Fruit fly (Drosophila melanogaster) whole organism, embryonic: Measurements from ENCODE around the gene frm.

Experiments used
- Bdp1 ChIP-seq: fragments of 200-800 bp; sonication (Bioruptor generic); optimal IDR thresholded peaks from 3 replicates; lab custom pipeline; 2016; ENCODE audit warnings: missing biosample characterization, missing genetic modification characterization
- Bgb ChIP-seq: fragments of 200-800 bp; sonication (Bioruptor generic); IDR thresholded peaks from 2 replicates; pipeline ENCODE4 v1.3.6; 2022; ENCODE audit warnings: missing biosample characterization, missing genetic modification characterization; ENCODE audit not compliant: partially characterized antibody
- C15 ChIP-seq: fragments of 200-800 bp; sonication (Bioruptor generic); IDR thresholded peaks from 3 replicates; pipeline ENCODE4 v1.3.6; 2022; ENCODE audit warnings: missing biosample characterization, missing genetic modification characterization
- CG10267 ChIP-seq: fragments of 200-800 bp; sonication (Bioruptor generic); optimal IDR thresholded peaks from 2 replicates; lab custom pipeline; 2018; ENCODE audit warnings: missing biosample characterization, mild to moderate bottlenecking, missing genetic modification characterization, moderate library complexity
- CG10274 ChIP-seq: fragments of 200-800 bp; sonication (Bioruptor generic); optimal IDR thresholded peaks from 3 replicates; lab custom pipeline; 2017; ENCODE audit warnings: missing biosample characterization, mild to moderate bottlenecking, missing genetic modification characterization
- CG12744 ChIP-seq: fragments of 200-800 bp; sonication (Bioruptor generic); optimal IDR thresholded peaks from 2 replicates; lab custom pipeline; 2016; ENCODE audit warnings: missing biosample characterization, missing genetic modification characterization
- CG14667 ChIP-seq: fragments of 200-800 bp; sonication (Bioruptor generic); IDR thresholded peaks from 2 replicates; pipeline ENCODE4 v1.3.6; 2022; ENCODE audit warnings: missing biosample characterization, missing genetic modification characterization
- CG15073 ChIP-seq: fragments of 200-800 bp; sonication (Bioruptor generic); optimal IDR thresholded peaks from 2 replicates; lab custom pipeline; 2016; ENCODE audit warnings: missing biosample characterization, missing genetic modification characterization
- CG16815 ChIP-seq: fragments of 200-800 bp; sonication (Bioruptor generic); optimal IDR thresholded peaks from 3 replicates; lab custom pipeline; 2017; ENCODE audit warnings: missing biosample characterization, mild to moderate bottlenecking, missing genetic modification characterization
- CG17568 ChIP-seq: fragments of 200-800 bp; sonication (Bioruptor generic); optimal IDR thresholded peaks from 2 replicates; lab custom pipeline; 2018; ENCODE audit warnings: missing biosample characterization, mild to moderate bottlenecking, missing genetic modification characterization, moderate library complexity
- CG2129 ChIP-seq: fragments of 200-800 bp; sonication (Bioruptor generic); IDR thresholded peaks from 2 replicates; pipeline ENCODE4 v1.3.6; 2022; ENCODE audit warnings: missing biosample characterization, missing genetic modification characterization; ENCODE audit not compliant: partially characterized antibody
- CG2712 ChIP-seq: fragments of 200-800 bp; optimal IDR thresholded peaks from 3 replicates; lab custom pipeline; 2019; ENCODE audit warnings: missing biosample characterization, mild to moderate bottlenecking, missing genetic modification characterization, moderate library complexity
- CG30020 ChIP-seq: fragments of 200-800 bp; optimal IDR thresholded peaks from 2 replicates; lab custom pipeline; 2019; ENCODE audit warnings: missing biosample characterization, mild to moderate bottlenecking, missing genetic modification characterization, moderate library complexity
- CG3065 ChIP-seq: fragments of 200-800 bp; sonication (Bioruptor generic); optimal IDR thresholded peaks from 2 replicates; lab custom pipeline; 2016; ENCODE audit warnings: missing biosample characterization, missing genetic modification characterization
- CG31441 ChIP-seq: fragments of 200-800 bp; sonication (Bioruptor generic); IDR thresholded peaks from 2 replicates; pipeline ENCODE4 v1.3.6; 2022; ENCODE audit warnings: missing biosample characterization, missing genetic modification characterization
- CG3726 ChIP-seq: fragments of 200-800 bp; sonication (Bioruptor generic); IDR thresholded peaks from 3 replicates; pipeline ENCODE4, ENCODE4 v1.3.6; 2022; ENCODE audit warnings: missing biosample characterization, missing genetic modification characterization
- CG4854 ChIP-seq: fragments of 200-800 bp; sonication (Bioruptor generic); optimal IDR thresholded peaks from 2 replicates; lab custom pipeline; 2016; ENCODE audit warnings: missing biosample characterization, missing genetic modification characterization, inconsistent platforms
- CG5245 ChIP-seq: fragments of 200-800 bp; sonication (Bioruptor generic); optimal IDR thresholded peaks from 3 replicates; lab custom pipeline; 2016; ENCODE audit warnings: missing biosample characterization, missing genetic modification characterization
- CG5953 ChIP-seq: fragments of 200-800 bp; sonication (Bioruptor generic); IDR thresholded peaks from 2 replicates; pipeline ENCODE4 v1.3.6; 2022; ENCODE audit warnings: missing biosample characterization, missing genetic modification characterization
- CG6254 ChIP-seq: fragments of 200-800 bp; sonication (Bioruptor generic); optimal IDR thresholded peaks from 3 replicates; lab custom pipeline; 2017; ENCODE audit warnings: mild to moderate bottlenecking, missing biosample characterization, missing genetic modification reagents, missing genetic modification characterization
- CG6272 ChIP-seq: fragments of 200-800 bp; sonication (Bioruptor generic); IDR thresholded peaks from 2 replicates; pipeline ENCODE4 v1.3.6; 2022; ENCODE audit warnings: missing biosample characterization, missing genetic modification characterization
- CG6854 ChIP-seq: fragments of 200-800 bp; sonication (Bioruptor generic); optimal IDR thresholded peaks from 3 replicates; lab custom pipeline; 2017; ENCODE audit warnings: missing biosample characterization, mild to moderate bottlenecking, missing genetic modification characterization
- CG7271 ChIP-seq: fragments of 200-800 bp; sonication (Bioruptor generic); optimal IDR thresholded peaks from 2 replicates; lab custom pipeline; 2018; ENCODE audit warnings: missing biosample characterization, mild to moderate bottlenecking, missing genetic modification characterization, moderate library complexity
- CG7357 ChIP-seq: fragments of 200-800 bp; sonication (Bioruptor generic); IDR thresholded peaks from 3 replicates; pipeline ENCODE4 v1.3.6; 2022; ENCODE audit warnings: missing biosample characterization, missing genetic modification characterization
- CG7786 ChIP-seq: fragments of 200-800 bp; sonication (Bioruptor generic); optimal IDR thresholded peaks from 2 replicates; lab custom pipeline; 2016; ENCODE audit warnings: missing biosample characterization, missing genetic modification characterization
- CG8944 ChIP-seq: fragments of 200-800 bp; sonication (Bioruptor generic); optimal IDR thresholded peaks from 3 replicates; lab custom pipeline; 2016; ENCODE audit warnings: missing biosample characterization, missing genetic modification characterization
- CG9215 ChIP-seq: fragments of 200-800 bp; sonication (Bioruptor generic); IDR thresholded peaks from 2 replicates; pipeline ENCODE4 v1.3.6; 2022; ENCODE audit warnings: missing biosample characterization, missing genetic modification characterization
- CG9727 ChIP-seq: fragments of 200-800 bp; sonication (Bioruptor generic); optimal IDR thresholded peaks from 3 replicates; lab custom pipeline; 2017; ENCODE audit warnings: missing biosample characterization, mild to moderate bottlenecking, missing genetic modification characterization
- Dref ChIP-seq: fragments of 200-800 bp; sonication (Bioruptor generic); IDR thresholded peaks from 2 replicates; pipeline ENCODE4 v1.3.6; 2022; ENCODE audit warnings: missing biosample characterization, missing genetic modification characterization
- HLH54F ChIP-seq: fragments of 200-800 bp; sonication (Bioruptor generic); optimal IDR thresholded peaks from 3 replicates; lab custom pipeline; 2016; ENCODE audit warnings: missing biosample characterization, missing genetic modification characterization
- HmgD ChIP-seq: fragments of 200-800 bp; sonication (Bioruptor generic); optimal IDR thresholded peaks from 3 replicates; lab custom pipeline; 2016; ENCODE audit warnings: missing biosample characterization, missing genetic modification characterization
- Jarid2 ChIP-seq: fragments of 200-800 bp; sonication (Bioruptor generic); optimal IDR thresholded peaks from 3 replicates; lab custom pipeline; 2017; ENCODE audit warnings: mild to moderate bottlenecking, missing biosample characterization, missing genetic modification reagents, missing genetic modification characterization
- MBD-R2 ChIP-seq: fragments of 200-800 bp; sonication (Bioruptor generic); IDR thresholded peaks from 2 replicates; pipeline ENCODE4 v1.3.6; 2022; ENCODE audit warnings: missing biosample characterization, missing genetic modification characterization
- NC2α ChIP-seq: fragments of 200-800 bp; sonication (Bioruptor generic); optimal IDR thresholded peaks from 2 replicates; lab custom pipeline; 2016; ENCODE audit warnings: missing biosample characterization, missing genetic modification characterization
- NfI ChIP-seq: fragments of 200-800 bp; sonication (Bioruptor generic); optimal IDR thresholded peaks from 3 replicates; lab custom pipeline; 2018; ENCODE audit warnings: missing biosample characterization, mild to moderate bottlenecking, missing genetic modification characterization, moderate library complexity
- Rfx ChIP-seq: fragments of 200-800 bp; sonication (Bioruptor generic); IDR thresholded peaks from 2 replicates; pipeline ENCODE4 v1.3.6; 2022; ENCODE audit warnings: missing biosample characterization, missing genetic modification characterization
- TFAM ChIP-seq: fragments of 200-800 bp; sonication (Bioruptor generic); optimal IDR thresholded peaks from 2 replicates; lab custom pipeline; 2017; ENCODE audit warnings: missing biosample characterization, missing genetic modification characterization, inconsistent platforms
- Usf ChIP-seq: fragments of 200-800 bp; sonication (Bioruptor generic); optimal IDR thresholded peaks from 2 replicates; lab custom pipeline; 2017; ENCODE audit warnings: missing genotype, missing biosample characterization, missing genetic modification characterization
- ash1 ChIP-seq: fragments of 200-800 bp; sonication (Bioruptor generic); optimal IDR thresholded peaks from 2 replicates; lab custom pipeline; 2018; ENCODE audit warnings: missing biosample characterization, mild to moderate bottlenecking, missing genetic modification characterization
- bigmax ChIP-seq: fragments of 200-800 bp; sonication (Bioruptor generic); optimal IDR thresholded peaks from 2 replicates; lab custom pipeline; 2018; ENCODE audit warnings: missing biosample characterization, mild to moderate bottlenecking, missing genetic modification characterization
- cad ChIP-seq: fragments of >200 bp; optimal IDR thresholded peaks from 2 replicates; lab custom pipeline; 2017; ENCODE audit warnings: missing biosample characterization, missing genetic modification characterization
- cato ChIP-seq: fragments of 200-800 bp; sonication (Bioruptor generic); optimal IDR thresholded peaks from 2 replicates; lab custom pipeline; 2016; ENCODE audit warnings: missing biosample characterization, missing genetic modification characterization, borderline replicate concordance
- dm ChIP-seq: fragments of 200-800 bp; sonication (Bioruptor generic); optimal IDR thresholded peaks from 3 replicates; lab custom pipeline; 2016; ENCODE audit warnings: missing biosample characterization, missing genetic modification characterization
- dmrt11E ChIP-seq: fragments of 200-800 bp; sonication (Bioruptor generic); optimal IDR thresholded peaks from 3 replicates; lab custom pipeline; 2018; ENCODE audit warnings: missing biosample characterization, mild to moderate bottlenecking, missing genetic modification characterization, moderate library complexity
- eve ChIP-seq, 2 experiments: fragments of >200 bp; optimal IDR thresholded peaks; 2 replicates each; lab custom pipeline; 2017; ENCODE audit warnings: missing biosample characterization in 2 of 2, missing genetic modification characterization in 2 of 2
- fd96Cb ChIP-seq: fragments of 200-800 bp; sonication (Bioruptor generic); optimal IDR thresholded peaks from 2 replicates; lab custom pipeline; 2018; ENCODE audit warnings: missing biosample characterization, mild to moderate bottlenecking, missing genetic modification characterization, moderate library complexity
- grn ChIP-seq: fragments of 200-800 bp; sonication (Bioruptor generic); optimal IDR thresholded peaks from 3 replicates; lab custom pipeline; 2017; ENCODE audit warnings: missing biosample characterization, missing genetic modification characterization
- sc ChIP-seq, 3 experiments: fragments of >200 bp in 2 of 3; fragments of 200-800 bp in 1 of 3; sonication (Bioruptor generic) in 1 of 3; optimal IDR thresholded peaks; 2 replicates in 2 of 3; 3 replicates in 1 of 3; lab custom pipeline; 2017; ENCODE audit warnings: mild to moderate bottlenecking in 1 of 3, missing biosample characterization in 1 of 3, missing genetic modification characterization in 1 of 3, missing genetic modification reagents in 1 of 3
- sob ChIP-seq: fragments of 200-800 bp; sonication (Bioruptor generic); IDR thresholded peaks from 2 replicates; pipeline ENCODE4 v1.3.6; 2022; ENCODE audit warnings: missing biosample characterization, missing genetic modification characterization
- trh ChIP-seq: fragments of 200-800 bp; sonication (Bioruptor generic); optimal IDR thresholded peaks from 2 replicates; lab custom pipeline; 2016; ENCODE audit warnings: missing biosample characterization, missing genetic modification characterization
- ttk ChIP-seq: fragments of 200-800 bp; sonication (Bioruptor generic); IDR thresholded peaks from 2 replicates; pipeline ENCODE4 v2.1.2; 2022; ENCODE audit warnings: missing biosample characterization, missing genetic modification characterization

frm gene

DNA sequence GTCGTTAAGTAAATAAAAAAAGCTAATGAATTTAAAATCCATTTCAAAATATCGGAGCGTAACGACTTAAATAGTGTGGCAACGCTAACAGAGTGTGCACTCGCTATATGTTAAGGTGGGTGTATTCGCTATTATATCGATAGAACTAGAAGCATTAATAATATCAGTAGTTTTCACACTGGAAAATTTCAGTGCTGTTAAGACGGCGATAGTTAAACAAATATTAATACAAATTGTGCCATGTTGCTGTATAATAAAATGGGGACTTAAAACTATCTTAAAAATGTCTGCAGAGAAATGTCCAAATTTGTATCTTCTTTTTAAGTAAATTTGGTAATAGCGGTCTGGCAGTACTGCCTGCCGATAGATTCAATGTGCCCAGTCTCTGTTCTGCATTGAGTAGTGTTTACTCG is 32.3 kb upstream of the frm start (continued):
- peak; percentile 86 for TF ChIP-seq CG2712 (tag; lab: Kevin White, UChicago)
- peak; percentile 81 for TF ChIP-seq dmrt11E (tag; lab: Kevin White, UChicago)
- no peak for TF ChIP-seq CG10274
- TF ChIP-seq Jarid2 (GFP tag; lab: Kevin White, UChicago), result peak; percentile 37
- no peak for TF ChIP-seq bigmax
- TF ChIP-seq CG4854 (GFP tag; lab: Kevin White, UChicago), result no peak
- peak; percentile 87 for TF ChIP-seq HmgD
- TF ChIP-seq CG30020, result no peak
- TF ChIP-seq TFAM (GFP tag; lab: Kevin White, UChicago), result no peak
- peak; percentile 84 for TF ChIP-seq CG2129
- peak; percentile 51 for TF ChIP-seq trh (GFP tag; lab: Kevin White, UChicago)
- peak; percentile 95 for TF ChIP-seq CG7357 (GFP tag; lab: Robert Waterston, UW)
- TF ChIP-seq CG5953, result peak; percentile 85
- peak; percentile 96 for TF ChIP-seq Rfx (GFP tag; lab: Robert Waterston, UW)
- no peak for TF ChIP-seq sc (optimal IDR thresholded peaks at IDR 0.05; lab: Kevin White, UChicago)
- no peak for TF ChIP-seq sc (GFP tag; optimal IDR thresholded peaks at IDR 0.05; lab: Kevin White, UChicago)
- TF ChIP-seq NC2α, result peak; percentile 53
- no peak for TF ChIP-seq CG17568 (GFP tag; lab: Kevin White, UChicago)
- TF ChIP-seq sob, result peak; percentile 91
- TF ChIP-seq CG6854 (GFP tag; lab: Kevin White, UChicago), result no peak
- peak; percentile 79 for TF ChIP-seq Bdp1
- peak; percentile 94 for TF ChIP-seq CG6272 (GFP tag; lab: Robert Waterston, UW)
- peak; percentile 69 for TF ChIP-seq CG7271 (tag; lab: Kevin White, UChicago)
- TF ChIP-seq CG3065 (GFP tag; lab: Kevin White, UChicago), result peak; percentile 77
- TF ChIP-seq CG15073 (GFP tag; lab: Kevin White, UChicago), result no peak
- TF ChIP-seq CG14667 (GFP tag; lab: Robert Waterston, UW), result peak; percentile 91
- TF ChIP-seq CG7786 (GFP tag; lab: Kevin White, UChicago), result peak; percentile 86
- peak; percentile 82 for TF ChIP-seq fd96Cb
- no peak for TF ChIP-seq cad (GFP tag; lab: Kevin White, UChicago)
- TF ChIP-seq eve (GFP tag; optimal IDR thresholded peaks at IDR 0.05; lab: Kevin White, UChicago), result no peak
- TF ChIP-seq C15 (GFP tag; lab: Robert Waterston, UW), result peak; percentile 74; the same call in 2 of the 3 replicates
- peak; percentile 91 for TF ChIP-seq MBD-R2
- TF ChIP-seq CG10267 (tag; lab: Kevin White, UChicago), result peak; percentile 90
- TF ChIP-seq ash1, result peak; percentile 51
- peak; percentile 90 for TF ChIP-seq CG9215
- TF ChIP-seq CG16815, result peak; percentile 79
- TF ChIP-seq CG9727 (GFP tag; lab: Kevin White, UChicago), result peak; percentile 78
- TF ChIP-seq CG6254 (GFP tag; lab: Kevin White, UChicago), result peak; percentile 18
- TF ChIP-seq Usf (GFP tag; lab: Kevin White, UChicago), result peak; percentile 19
- TF ChIP-seq NfI (GFP tag; lab: Kevin White, UChicago), result peak; percentile 86
- peak; percentile 83 for TF ChIP-seq Bgb (GFP tag; lab: Robert Waterston, UW)
- TF ChIP-seq dm (GFP tag; lab: Kevin White, UChicago), result peak; percentile 82
- TF ChIP-seq cato, result peak; percentile 72
- TF ChIP-seq CG5245 (GFP tag; lab: Kevin White, UChicago), result peak; percentile 66
- TF ChIP-seq CG12744 (GFP tag; lab: Kevin White, UChicago), result peak; percentile 50
- peak; percentile 89 for TF ChIP-seq ttk
- TF ChIP-seq CG3726 (GFP tag; lab: Robert Waterston, UW), result peak; percentile 78; the same call in 2 of the 3 replicates
- TF ChIP-seq Dref (GFP tag; lab: Robert Waterston, UW), result peak; percentile 80
- no peak for TF ChIP-seq CG31441
- peak; percentile 47 for TF ChIP-seq grn (GFP tag; lab: Kevin White, UChicago)
- peak; percentile 86 for TF ChIP-seq CG8944 (GFP tag; lab: Kevin White, UChicago)
- peak; percentile 91 for TF ChIP-seq HLH54F (GFP tag; lab: Kevin White, UChicago)
